Fruit fly (Drosophila melanogaster): ENCODE results near the gene CG43861.

CG43861 gene

DNA sequence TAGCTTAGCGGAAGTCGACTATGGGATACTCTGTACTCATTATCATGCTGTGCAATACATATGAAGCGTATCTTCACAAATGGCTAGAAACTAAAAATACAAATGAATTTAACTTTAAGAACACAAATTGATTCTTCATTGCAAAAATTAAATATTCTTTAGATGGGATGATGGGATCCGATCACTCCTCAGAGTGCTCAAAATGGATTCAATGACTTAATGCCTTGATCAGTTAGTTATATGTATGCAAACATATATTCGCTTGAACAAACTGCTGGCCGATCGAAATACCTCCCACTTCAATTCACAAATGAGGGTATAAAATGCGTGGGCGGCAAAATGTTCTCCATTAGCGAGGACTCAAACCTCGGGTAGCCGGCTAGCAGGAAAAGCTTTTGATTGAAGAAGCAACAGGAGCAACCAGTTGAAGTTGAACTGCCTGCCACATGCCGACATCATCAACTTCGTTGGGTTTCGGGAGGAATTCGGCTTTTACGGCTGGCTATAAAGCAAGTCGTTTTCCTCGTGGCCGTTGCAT lies 10.4 kb upstream of the CG43861 start, which contains the start of gene sNPF (continued):
- TF ChIP-seq pb (GFP tag; optimal IDR thresholded peaks at IDR 0.05) (peak; percentile 37), bab2 (GFP tag; optimal IDR thresholded peaks at IDR 0.05) (peak; percentile 55), YL-1 (GFP tag; optimal IDR thresholded peaks at IDR 0.05) (no peak), ems (GFP tag; optimal IDR thresholded peaks at IDR 0.05) (peak; percentile 40), CG14050 (GFP tag; IDR thresholded peaks at IDR 0.05) (no peak), CG17361 (GFP tag; IDR thresholded peaks at IDR 0.05) (no peak), CG6175 (GFP tag; IDR thresholded peaks at IDR 0.05) (no peak), CG34376 (GFP tag; optimal IDR thresholded peaks at IDR 0.05) (peak; percentile 28), Ets97D (GFP tag; optimal IDR thresholded peaks at IDR 0.05) (no peak), CG12769 (tag; optimal IDR thresholded peaks at IDR 0.05) (peak; percentile 76), Fer2 (tag; optimal IDR thresholded peaks at IDR 0.05) (no peak), Deaf1 (tag; optimal IDR thresholded peaks at IDR 0.05) (peak; percentile 94), CG3847 (GFP tag; IDR thresholded peaks at IDR 0.05) (0 out of 2 replicates have a peak, but pooled peaks have one; percentile 33), CG11085 (GFP tag; IDR thresholded peaks at IDR 0.05) (no peak), CG2875 (GFP tag; optimal IDR thresholded peaks at IDR 0.05) (no peak), ERR (GFP tag; optimal IDR thresholded peaks at IDR 0.05) (peak; percentile 52), ttk (GFP tag; IDR thresholded peaks at IDR 0.05) (0 out of 2 replicates have a peak, but pooled peaks have one; percentile 25), crc (GFP tag; optimal IDR thresholded peaks at IDR 0.05) (peak; percentile 2), PHDP (tag; optimal IDR thresholded peaks at IDR 0.05) (peak; percentile 67), CG11398 (GFP tag; optimal IDR thresholded peaks at IDR 0.05) (peak; percentile 8), Sox100B (GFP tag; optimal IDR thresholded peaks at IDR 0.05) (peak; percentile 38), CG4282 (GFP tag; optimal IDR thresholded peaks at IDR 0.05) (no peak), CG10366 (GFP tag; IDR thresholded peaks at IDR 0.05) (no peak), pum (GFP tag; optimal IDR thresholded peaks at IDR 0.05) (peak; percentile 1), CG3163 (GFP tag; optimal IDR thresholded peaks at IDR 0.05) (peak; percentile 13), odd (GFP tag; optimal IDR thresholded peaks at IDR 0.05) (peak; percentile 1), D (optimal IDR thresholded peaks at IDR 0.05) (no peak), D (GFP tag; optimal IDR thresholded peaks at IDR 0.05) (no peak), MBD-R2 (GFP tag; IDR thresholded peaks at IDR 0.05) (no peak), ase (GFP tag; IDR thresholded peaks at IDR 0.05) (no peak), lilli (GFP tag; optimal IDR thresholded peaks at IDR 0.05) (peak; percentile 72), mld (GFP tag; IDR thresholded peaks at IDR 0.05; ENCODE audit: partially characterized antibody) (no peak), CG9609 (GFP tag; optimal IDR thresholded peaks at IDR 0.05) (peak; percentile 49), CG2120 (GFP tag; optimal IDR thresholded peaks at IDR 0.05) (peak; percentile 87), B-H2 (GFP tag; optimal IDR thresholded peaks at IDR 0.05) (peak; percentile 8), CG11560 (tag; IDR thresholded peaks at IDR 0.05) (0 out of 3 replicates have a peak, but pooled peaks have one; percentile 36), crp (GFP tag; optimal IDR thresholded peaks at IDR 0.05) (no peak), CG17568 (GFP tag; optimal IDR thresholded peaks at IDR 0.05) (no peak), abd-A (tag; optimal IDR thresholded peaks at IDR 0.05) (no peak), kni (GFP tag; optimal IDR thresholded peaks at IDR 0.05) (no peak), CG17385 (GFP tag; optimal IDR thresholded peaks at IDR 0.05) (peak; percentile 62), gem (tag; optimal IDR thresholded peaks at IDR 0.05) (peak; percentile 68), CG4404 (GFP tag; IDR thresholded peaks at IDR 0.05) (no peak), CG15073 (GFP tag; optimal IDR thresholded peaks at IDR 0.05) (no peak), stc (GFP tag; IDR thresholded peaks at IDR 0.05) (no peak), CG15479 (GFP tag; optimal IDR thresholded peaks at IDR 0.05) (no peak), Xrp1 (GFP tag; IDR thresholded peaks at IDR 0.05) (no peak), CG33557 (GFP tag; optimal IDR thresholded peaks at IDR 0.05) (no peak), dm (GFP tag; optimal IDR thresholded peaks at IDR 0.05) (no peak), CG6272 (GFP tag; IDR thresholded peaks at IDR 0.05) (no peak), gro (GFP tag; optimal IDR thresholded peaks at IDR 0.05) (peak; percentile 78)

Measured in whole organism, embryonic.